Worm (Caenorhabditis elegans): ENCODE data around the gene B0272.4.
A peak's percentile ranks its signal among the peaks of the same experiment; 100 is the strongest.
"Not testable (repeated sequence)": the region's sequence is repeated elsewhere in the genome, so short reads cannot be mapped to it uniquely, and the experiment has no call there.

Gene B0272.4

DNA sequence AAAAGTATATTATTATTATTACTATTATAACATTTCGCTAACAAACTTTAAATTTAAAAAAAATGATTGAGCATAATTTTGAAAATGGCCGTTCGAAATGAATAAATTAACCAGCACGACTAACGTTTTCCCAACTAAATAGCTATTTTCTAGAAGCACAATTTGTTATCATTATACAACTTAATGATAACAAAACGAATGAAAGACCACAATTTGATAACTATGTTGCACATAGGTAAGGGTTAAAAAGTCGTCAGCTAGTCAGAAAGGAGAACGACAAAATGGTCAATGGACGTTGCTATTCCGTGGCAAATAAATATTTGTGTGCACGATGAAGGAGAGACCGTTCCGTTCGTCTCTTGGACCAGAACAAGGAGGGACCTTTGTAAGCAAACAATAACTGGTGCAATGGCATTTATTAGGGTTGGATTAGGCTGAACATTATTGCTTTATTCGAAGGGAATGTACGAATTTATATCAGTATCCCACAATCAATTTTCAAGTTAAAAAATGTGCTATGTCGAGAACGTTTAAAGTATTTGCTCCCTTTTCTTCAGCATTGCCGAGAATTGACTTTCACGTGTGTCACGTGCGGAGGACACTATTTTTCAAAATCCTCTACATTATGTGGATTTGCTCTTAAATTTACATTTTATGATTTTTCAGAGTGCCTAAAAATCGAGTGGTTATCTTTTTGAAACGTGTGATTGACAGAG is 24.4 kb downstream of the B0272.4 start, which contains the start of gene ZK899.3:
Gene ZK899.3, plus strand, starts transcription at position 666 of the 716 bp plus-strand sequence.
- no peak for TF ChIP-seq cebp-1 (GFP tag; IDR thresholded peaks at IDR 0.05)
- TF ChIP-seq cebp-1 (tag; optimal IDR thresholded peaks at IDR 0.05) = no peak
- peak; percentile 36 for TF ChIP-seq nhr-80 (tag; optimal IDR thresholded peaks at IDR 0.05)

DNA sequence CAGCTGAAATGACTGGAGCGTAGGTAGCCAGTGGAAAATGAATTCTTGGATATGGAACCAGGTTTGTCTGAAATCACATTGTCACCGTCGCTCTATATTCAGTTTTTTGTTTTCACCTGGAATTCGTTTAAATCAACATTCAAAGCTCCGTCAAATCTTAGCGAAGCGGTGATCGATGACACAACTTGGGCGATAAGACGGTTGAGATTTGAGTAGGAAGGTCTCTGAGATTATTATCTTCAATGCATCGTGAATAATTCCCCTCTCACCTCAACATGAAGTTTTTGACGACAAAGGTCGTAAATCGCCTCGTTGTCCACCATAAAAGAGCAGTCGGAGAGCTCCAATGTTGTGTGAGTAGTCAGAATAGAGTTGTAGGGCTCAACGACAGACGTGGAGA is 28.3 kb downstream of the B0272.4 start:
- no peak for TF ChIP-seq snpc-4 (GFP tag; optimal IDR thresholded peaks at IDR 0.05)
- TF ChIP-seq snpc-4 (tag; optimal IDR thresholded peaks at IDR 0.05) = no peak
- no peak for TF ChIP-seq ceh-91 (GFP tag; IDR thresholded peaks at IDR 0.05)
- no peak for TF ChIP-seq F57A8.1 (GFP tag; optimal IDR thresholded peaks at IDR 0.05)
- no peak for TF ChIP-seq aptf-3 (GFP tag; IDR thresholded peaks at IDR 0.05)
- TF ChIP-seq hrde-1 (tag; optimal IDR thresholded peaks at IDR 0.05; ENCODE audit: borderline replicate concordance) = no peak
- TF ChIP-seq F57C9.4 (tag; optimal IDR thresholded peaks at IDR 0.05) = no peak
- no peak for TF ChIP-seq ceh-27 (GFP tag; optimal IDR thresholded peaks at IDR 0.05)
- no peak for TF ChIP-seq K11D2.4 (GFP tag; IDR thresholded peaks at IDR 0.05)
- TF ChIP-seq F33H1.4 (GFP tag; IDR thresholded peaks at IDR 0.05) = no peak
- no peak for TF ChIP-seq snpc-3.4 (tag; optimal IDR thresholded peaks at IDR 0.05)

ce11 chrX:9458142-9458541 is 29.9 kb downstream of the B0272.4 start, which contains the start of gene tba-8:
TSS of gene tba-8 (minus strand) at chrX:9458348.
- TF ChIP-seq rpc-1 (optimal IDR thresholded peaks at IDR 0.05) (no peak), rpc-1 (tag; optimal IDR thresholded peaks at IDR 0.05) (no peak), mcd-1 (GFP tag; IDR thresholded peaks at IDR 0.05) (no peak), dox-1 (GFP tag; IDR thresholded peaks at IDR 0.05) (no peak), attf-6 (GFP tag; IDR thresholded peaks at IDR 0.05) (no peak), snpc-3.4 (tag; optimal IDR thresholded peaks at IDR 0.05) (no peak), ztf-6 (GFP tag; IDR thresholded peaks at IDR 0.05) (no peak), hmg-20 (GFP tag; IDR thresholded peaks at IDR 0.05) (no peak), let-526 (GFP tag; IDR thresholded peaks at IDR 0.05) (no peak), B0261.1 (tag; optimal IDR thresholded peaks at IDR 0.05) (no peak), ceh-100 (GFP tag; IDR thresholded peaks at IDR 0.05) (no peak), F10E7.11 (tag; optimal IDR thresholded peaks at IDR 0.05) (no peak)

DNA sequence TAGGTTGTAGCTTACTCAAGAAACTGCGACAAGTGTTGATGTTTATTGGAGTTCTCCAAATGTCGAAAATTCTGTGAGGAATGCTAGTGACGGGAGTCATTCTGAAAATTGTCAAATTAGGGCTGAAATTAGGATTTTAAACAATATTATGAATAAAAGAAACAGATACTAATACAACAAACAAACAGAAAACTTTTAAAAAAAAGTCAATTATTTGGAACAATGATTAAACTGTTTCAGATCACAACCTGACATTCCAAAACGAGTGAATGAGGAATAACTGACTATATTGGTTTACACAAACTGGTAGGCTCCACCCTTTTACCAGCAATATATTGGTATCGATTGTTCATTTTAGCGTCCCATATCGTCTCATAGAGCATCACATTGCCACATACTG is 32.6 kb downstream of the B0272.4 start, which contains the start of gene ZK899.5:
Gene ZK899.5, minus strand, starts transcription at position 101 of the 400 bp plus-strand sequence.
- not testable (repeated sequence) for TF ChIP-seq dpl-1 (GFP tag; optimal IDR thresholded peaks at IDR 0.05); snpc-1.3 (tag; optimal IDR thresholded peaks at IDR 0.05; ENCODE audit: insufficient read depth); Y56A3A.18 (GFP tag; IDR thresholded peaks at IDR 0.05)

DNA sequence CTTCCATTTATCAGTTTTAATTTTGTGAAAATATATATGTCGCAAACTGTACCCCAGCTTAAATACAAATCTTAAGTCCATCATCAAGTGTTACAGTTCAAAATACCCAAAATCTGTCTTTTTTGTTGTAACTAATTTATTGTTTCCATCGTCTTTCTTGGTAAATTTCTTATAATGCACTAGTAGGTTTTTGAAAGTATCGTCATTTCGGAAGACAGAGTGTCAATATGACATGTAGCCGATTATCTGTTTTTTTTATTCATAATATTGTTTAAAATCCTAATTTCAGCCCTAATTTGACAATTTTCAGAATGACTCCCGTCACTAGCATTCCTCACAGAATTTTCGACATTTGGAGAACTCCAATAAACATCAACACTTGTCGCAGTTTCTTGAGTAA is 34.8 kb downstream of the B0272.4 start, which contains the start of gene ZK899.6:
Gene ZK899.6, plus strand, starts transcription at position 301 of the 400 bp plus-strand sequence.
- TF ChIP-seq lsl-1 (GFP tag; optimal IDR thresholded peaks at IDR 0.05); gei-17 (GFP tag; optimal IDR thresholded peaks at IDR 0.05); repo-1 (tag; optimal IDR thresholded peaks at IDR 0.05): not testable (repeated sequence)

Measured in whole organism, young adult.